Worm (Caenorhabditis elegans) whole organism, midembryonic: ENCODE measurements around the gene nspd-2.
"Not testable (repeated sequence)": the region's sequence is repeated elsewhere in the genome, so short reads cannot be mapped to it uniquely, and the experiment has no call there.

Experiments used
- T22C8.4 ChIP-seq: fragments of 200-800 bp; sonication (Bioruptor generic); IDR thresholded peaks from 2 replicates; pipeline ENCODE4 v1.3.6; 2022; ENCODE audit warnings: missing genetic modification characterization, missing compliant biosample characterization
- cog-1 ChIP-seq: sonication (generic microtip); optimal IDR thresholded peaks from 2 replicates; lab custom pipeline; 2016; ENCODE audit warnings: missing genetic modification characterization, missing compliant biosample characterization
- flt-1 ChIP-seq: fragments of 200-800 bp; sonication (Bioruptor generic); IDR thresholded peaks from 2 replicates; pipeline ENCODE4 v1.3.6; 2022; ENCODE audit warnings: missing genetic modification characterization, missing compliant biosample characterization
- klf-2 ChIP-seq: fragments of 200-800 bp; sonication (Bioruptor generic); conservative IDR thresholded peaks from 2 replicates; pipeline ENCODE4 v1.3.6; 2022; ENCODE audit warnings: missing genetic modification reagents, missing genetic modification characterization, missing compliant biosample characterization
- med-1 ChIP-seq: sonication (generic microtip); optimal IDR thresholded peaks from 2 replicates; lab custom pipeline; 2017; ENCODE audit warnings: missing genetic modification characterization, mild to moderate bottlenecking, missing compliant biosample characterization, antibody characterized with exemption, missing genetic modification reagents; ENCODE audit not compliant: insufficient read depth
- ref-1 ChIP-seq: fragments of 200-800 bp; sonication (Bioruptor generic); conservative IDR thresholded peaks from 2 replicates; pipeline ENCODE4 v1.3.6; 2022; ENCODE audit warnings: missing genetic modification reagents, missing genetic modification characterization, missing compliant biosample characterization
- tab-1 ChIP-seq: fragments of 200-800 bp; sonication (Bioruptor generic); IDR thresholded peaks from 2 replicates; pipeline ENCODE4 v1.3.6; 2022; ENCODE audit warnings: missing genetic modification characterization, missing compliant biosample characterization
- ztf-23 ChIP-seq: fragments of 200-800 bp; sonication (Bioruptor generic); IDR thresholded peaks from 2 replicates; pipeline ENCODE4 v1.3.6; 2022; ENCODE audit warnings: missing genetic modification reagents, missing genetic modification characterization, missing compliant biosample characterization
- ztf-29 ChIP-seq: fragments of 200-800 bp; sonication (Bioruptor generic); IDR thresholded peaks from 2 replicates; pipeline ENCODE4 v1.3.6; 2022; ENCODE audit warnings: missing genetic modification reagents, missing genetic modification characterization, missing compliant biosample characterization

Gene nspd-2

ce11 chrIV:9836317-9836716 is 7.5 kb upstream of the nspd-2 start, which contains the start of gene msp-81:
TSS of gene msp-81 (minus strand) at chrIV:9836417.
- TF ChIP-seq med-1 (GFP tag; lab: Kevin White, UChicago) = no peak
- no peak for TF ChIP-seq ztf-23 (GFP tag; lab: Robert Waterston, UW)
- TF ChIP-seq T22C8.4 (GFP tag; lab: Robert Waterston, UW) = no peak
- TF ChIP-seq tab-1 = no peak
- no peak for TF ChIP-seq ref-1 (GFP tag; lab: Robert Waterston, UW)
- TF ChIP-seq flt-1 (GFP tag; lab: Robert Waterston, UW) = no peak
- TF ChIP-seq cog-1 (tag; lab: Kevin White, UChicago) = no peak

- TF ChIP-seq T22C8.4 (GFP tag; lab: Robert Waterston, UW); ref-1 (GFP tag; lab: Robert Waterston, UW); med-1 (GFP tag; lab: Kevin White, UChicago): not testable (repeated sequence)
These were observed 6.5 kb upstream of the nspd-2 start, which contains the start of gene msp-10 for ce11 chrIV:9837349-9837748. TSS of gene msp-10 (plus strand) at chrIV:9837649.

ce11 chrIV:9840984-9841590 is 2.8 kb upstream of the nspd-2 start, which contains the start of the genes kin-24 and msp-56:
TSS of gene kin-24 (minus strand) at chrIV:9841084.
TSS of gene msp-56 (plus strand) at chrIV:9841540.
- TF ChIP-seq tab-1 = no peak
- no peak for TF ChIP-seq med-1 (GFP tag; lab: Kevin White, UChicago)
- TF ChIP-seq ztf-29 (GFP tag; lab: Robert Waterston, UW) = no peak
- TF ChIP-seq T22C8.4 (GFP tag; lab: Robert Waterston, UW) = no peak
- TF ChIP-seq ref-1 (GFP tag; lab: Robert Waterston, UW) = no peak
- no peak for TF ChIP-seq ztf-23 (GFP tag; lab: Robert Waterston, UW)
- no peak for TF ChIP-seq cog-1 (tag; lab: Kevin White, UChicago)
- TF ChIP-seq klf-2 (GFP tag; lab: Robert Waterston, UW) = no peak

- TF ChIP-seq klf-2 (GFP tag; lab: Robert Waterston, UW) (no peak), ref-1 (GFP tag; lab: Robert Waterston, UW) (no peak), cog-1 (tag; lab: Kevin White, UChicago) (no peak), T22C8.4 (GFP tag; lab: Robert Waterston, UW) (no peak), med-1 (GFP tag; lab: Kevin White, UChicago) (no peak), ztf-23 (GFP tag; lab: Robert Waterston, UW) (no peak), ztf-29 (GFP tag; lab: Robert Waterston, UW) (no peak), flt-1 (GFP tag; lab: Robert Waterston, UW) (no peak), tab-1 (no peak)
These were observed 1.8 kb upstream of the nspd-2 start, which contains the start of gene K07F5.17 for ce11 chrIV:9842071-9842470. TSS of gene K07F5.17 (plus strand) at chrIV:9842371.

ce11 chrIV:9846574-9846973 is 2.7 kb downstream of the nspd-2 start, which contains the start of gene K07F5.6:
TSS of gene K07F5.6 (minus strand) at chrIV:9846674.
- no peak for TF ChIP-seq klf-2 (GFP tag; lab: Robert Waterston, UW)
- no peak for TF ChIP-seq T22C8.4 (GFP tag; lab: Robert Waterston, UW)
- TF ChIP-seq ztf-23 (GFP tag; lab: Robert Waterston, UW) = no peak
- TF ChIP-seq tab-1 = no peak
- TF ChIP-seq med-1 (GFP tag; lab: Kevin White, UChicago) = no peak

- no peak for TF ChIP-seq klf-2 (GFP tag; lab: Robert Waterston, UW)
- TF ChIP-seq med-1 (GFP tag; lab: Kevin White, UChicago) = no peak
- TF ChIP-seq ztf-29 (GFP tag; lab: Robert Waterston, UW) = no peak
- TF ChIP-seq ztf-23 (GFP tag; lab: Robert Waterston, UW) = no peak
- no peak for TF ChIP-seq tab-1
- TF ChIP-seq cog-1 (tag; lab: Kevin White, UChicago) = no peak
- no peak for TF ChIP-seq flt-1 (GFP tag; lab: Robert Waterston, UW)
- no peak for TF ChIP-seq T22C8.4 (GFP tag; lab: Robert Waterston, UW)
- no peak for TF ChIP-seq ref-1 (GFP tag; lab: Robert Waterston, UW)
These were observed 4.2 kb downstream of the nspd-2 start, which contains the start of gene K07F5.7 for ce11 chrIV:9848075-9848474. TSS of gene K07F5.7 (minus strand) at chrIV:9848175.

- TF ChIP-seq T22C8.4 (GFP tag; lab: Robert Waterston, UW) (no peak), ztf-29 (GFP tag; lab: Robert Waterston, UW) (no peak), ref-1 (GFP tag; lab: Robert Waterston, UW) (no peak), klf-2 (GFP tag; lab: Robert Waterston, UW) (no peak), med-1 (GFP tag; lab: Kevin White, UChicago) (no peak), flt-1 (GFP tag; lab: Robert Waterston, UW) (no peak), cog-1 (tag; lab: Kevin White, UChicago) (no peak), ztf-23 (GFP tag; lab: Robert Waterston, UW) (no peak)
These were observed 5.8 kb downstream of the nspd-2 start, which contains the start of gene K07F5.8 for ce11 chrIV:9849624-9850023. TSS of gene K07F5.8 (minus strand) at chrIV:9849724.

- no peak for TF ChIP-seq ztf-23 (GFP tag; lab: Robert Waterston, UW)
- TF ChIP-seq ref-1 (GFP tag; lab: Robert Waterston, UW) = no peak
- no peak for TF ChIP-seq ztf-29 (GFP tag; lab: Robert Waterston, UW)
- TF ChIP-seq tab-1 = no peak
- no peak for TF ChIP-seq T22C8.4 (GFP tag; lab: Robert Waterston, UW)
- no peak for TF ChIP-seq med-1 (GFP tag; lab: Kevin White, UChicago)
- TF ChIP-seq flt-1 (GFP tag; lab: Robert Waterston, UW) = no peak
- no peak for TF ChIP-seq klf-2 (GFP tag; lab: Robert Waterston, UW)
- no peak for TF ChIP-seq cog-1 (tag; lab: Kevin White, UChicago)
These were observed 7.1 kb downstream of the nspd-2 start, which contains the start of gene ssp-10 for ce11 chrIV:9850931-9851330. TSS of gene ssp-10 (minus strand) at chrIV:9851031.

ce11 chrIV:9852250-9852649 is 8.4 kb downstream of the nspd-2 start, which contains the start of gene ssq-1:
TSS of gene ssq-1 (plus strand) at chrIV:9852550.
- TF ChIP-seq ref-1 (GFP tag; lab: Robert Waterston, UW) = no peak
- no peak for TF ChIP-seq cog-1 (tag; lab: Kevin White, UChicago)
- no peak for TF ChIP-seq ztf-23 (GFP tag; lab: Robert Waterston, UW)
- no peak for TF ChIP-seq flt-1 (GFP tag; lab: Robert Waterston, UW)
- TF ChIP-seq T22C8.4 (GFP tag; lab: Robert Waterston, UW) = no peak
- TF ChIP-seq ztf-29 (GFP tag; lab: Robert Waterston, UW) = no peak
- no peak for TF ChIP-seq tab-1
- TF ChIP-seq med-1 (GFP tag; lab: Kevin White, UChicago) = no peak
- TF ChIP-seq klf-2 (GFP tag; lab: Robert Waterston, UW) = no peak
